Worm (Caenorhabditis elegans): ENCODE results near the gene abu-4.
"Not testable (repeated sequence)": the region's sequence is repeated elsewhere in the genome, so short reads cannot be mapped to it uniquely, and the experiment has no call there.

Gene abu-4

ce11 chrV:2249310-2249709 lies 25.3 kb upstream of the abu-4 start, which contains the start of gene cyp-33C6:
TSS of gene cyp-33C6 (minus strand) at chrV:2249410.
- TF ChIP-seq elt-3 (tag; optimal IDR thresholded peaks at IDR 0.05) (no peak), elt-1 (tag; optimal IDR thresholded peaks at IDR 0.05; ENCODE audit: borderline replicate concordance, insufficient read depth) (no peak), lin-13 (tag; optimal IDR thresholded peaks at IDR 0.05) (no peak), unc-62 (GFP tag; optimal IDR thresholded peaks at IDR 0.05) (no peak), nhr-2 (tag; optimal IDR thresholded peaks at IDR 0.05) (no peak)

- TF ChIP-seq nhr-2 (tag; optimal IDR thresholded peaks at IDR 0.05) (no peak), blmp-1 (tag; optimal IDR thresholded peaks at IDR 0.05) (no peak), cnd-1 (tag; optimal IDR thresholded peaks at IDR 0.05) (no peak), bed-3 (GFP tag; optimal IDR thresholded peaks at IDR 0.05) (no peak), pha-4 (tag; optimal IDR thresholded peaks at IDR 0.05) (no peak), ham-2 (GFP tag; optimal IDR thresholded peaks at IDR 0.05) (no peak), lin-13 (tag; optimal IDR thresholded peaks at IDR 0.05) (no peak), mls-2 (tag; optimal IDR thresholded peaks at IDR 0.05) (no peak), unc-62 (GFP tag; optimal IDR thresholded peaks at IDR 0.05) (no peak), tbx-8 (GFP tag; optimal IDR thresholded peaks at IDR 0.05) (no peak), sptf-1 (tag; optimal IDR thresholded peaks at IDR 0.05) (no peak), lin-32 (GFP tag; optimal IDR thresholded peaks at IDR 0.05) (no peak)
These were observed 24.5 kb upstream of the abu-4 start, which contains the start of gene cyp-33C7 for ce11 chrV:2250126-2250590. TSS of gene cyp-33C7 (plus strand) at chrV:2250540.

DNA sequence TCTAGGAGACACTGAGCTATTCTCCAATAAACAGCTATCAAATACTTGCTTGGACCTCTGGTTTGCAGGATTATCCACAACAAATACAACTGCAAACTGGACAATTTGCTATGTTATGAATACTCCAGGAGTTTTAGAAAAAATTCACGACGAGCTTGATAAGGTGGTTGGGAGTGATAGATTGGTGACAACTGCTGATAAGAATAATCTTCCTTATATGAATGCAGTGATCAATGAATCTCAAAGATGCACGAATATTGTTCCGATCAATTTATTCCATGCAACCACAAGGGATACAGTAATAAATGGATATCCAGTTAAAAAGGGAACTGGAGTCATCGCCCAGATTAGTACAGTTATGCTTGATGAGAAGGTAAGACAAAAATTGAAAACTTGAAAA lies 22.9 kb upstream of the abu-4 start:
- TF ChIP-seq unc-120 (tag; optimal IDR thresholded peaks at IDR 0.05; ENCODE audit: poor library complexity, severe bottlenecking) (no peak), unc-62 (GFP tag; optimal IDR thresholded peaks at IDR 0.05) (no peak)

- TF ChIP-seq sem-2 (GFP tag; optimal IDR thresholded peaks at IDR 0.05) (no peak), ces-1 (GFP tag; optimal IDR thresholded peaks at IDR 0.05) (no peak), drap-1 (GFP tag; optimal IDR thresholded peaks at IDR 0.05) (no peak), snpc-4 (tag; optimal IDR thresholded peaks at IDR 0.05) (no peak)
These were observed 20.0 kb upstream of the abu-4 start, which contains the start of gene str-253 for ce11 chrV:2254553-2255124. TSS of gene str-253 (minus strand) at chrV:2254603.

DNA sequence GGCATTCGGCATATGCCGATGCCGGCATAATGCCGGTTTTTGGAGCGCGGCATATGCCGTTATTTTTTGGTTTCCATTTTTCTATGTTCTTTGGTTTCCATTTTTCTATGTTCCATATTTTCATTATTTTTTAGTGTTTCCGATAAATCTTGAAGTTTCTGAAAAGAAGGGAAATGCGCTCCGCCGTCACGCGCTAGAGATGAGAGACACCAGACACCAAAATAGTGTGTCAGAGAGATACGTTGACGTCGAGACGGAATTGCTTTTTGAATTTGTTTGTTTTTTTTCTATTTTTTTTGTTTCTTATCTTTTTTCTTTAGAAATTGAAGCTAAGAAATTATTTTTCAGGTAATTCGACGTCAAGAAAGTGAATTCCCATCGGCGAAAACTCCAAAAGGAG lies 19.5 kb upstream of the abu-4 start, which contains the start of gene F41B5.1:
Gene F41B5.1, plus strand, starts transcription at position 343 of the 400 bp plus-strand sequence.
- not testable (repeated sequence) for TF ChIP-seq blmp-1, nhr-2, mab-5 (tag; optimal IDR thresholded peaks at IDR 0.05)

ce11 chrV:2259750-2260149 lies 14.9 kb upstream of the abu-4 start, which contains the start of gene nhr-182:
TSS of gene nhr-182 (minus strand) at chrV:2259927.
- TF ChIP-seq tbx-8 (GFP tag; optimal IDR thresholded peaks at IDR 0.05) (no peak), nhr-12 (tag; optimal IDR thresholded peaks at IDR 0.05) (no peak), pha-4 (tag; optimal IDR thresholded peaks at IDR 0.05) (peak; percentile 75), sem-2 (GFP tag; optimal IDR thresholded peaks at IDR 0.05) (no peak)

DNA sequence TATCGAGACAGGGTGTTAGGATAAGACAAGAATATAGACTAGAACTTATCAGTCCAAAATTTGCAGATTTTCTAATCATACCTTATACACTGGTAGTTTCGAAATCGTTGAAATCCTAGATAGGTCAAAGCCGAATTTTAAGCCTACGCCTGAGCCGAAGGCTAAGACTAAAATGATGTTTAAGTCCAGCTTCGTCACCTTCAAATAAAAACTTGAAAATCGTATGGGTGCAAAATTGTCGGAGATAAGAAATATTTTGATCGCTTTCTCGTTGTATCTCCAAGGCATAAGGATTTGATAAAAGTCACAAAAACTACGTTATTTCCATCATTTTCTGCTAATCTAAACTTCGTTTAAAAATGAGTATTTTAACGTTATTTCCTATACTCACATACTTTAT lies 14.0 kb upstream of the abu-4 start, which contains the start of gene F41B5.12:
Gene F41B5.12, plus strand, starts transcription at position 301 of the 400 bp plus-strand sequence.
- no peak for TF ChIP-seq bed-3 (GFP tag; optimal IDR thresholded peaks at IDR 0.05)
- no peak for TF ChIP-seq lsy-2 (tag; optimal IDR thresholded peaks at IDR 0.05)
- no peak for TF ChIP-seq mab-5 (tag; optimal IDR thresholded peaks at IDR 0.05)
- TF ChIP-seq elt-1 (tag; optimal IDR thresholded peaks at IDR 0.05; ENCODE audit: borderline replicate concordance, insufficient read depth): no peak
- no peak for TF ChIP-seq unc-120 (tag; optimal IDR thresholded peaks at IDR 0.05; ENCODE audit: poor library complexity, severe bottlenecking)
- no peak for TF ChIP-seq mls-2 (tag; optimal IDR thresholded peaks at IDR 0.05)
- no peak for TF ChIP-seq M03D4.4 (tag; optimal IDR thresholded peaks at IDR 0.05)
- no peak for TF ChIP-seq cnd-1 (tag; optimal IDR thresholded peaks at IDR 0.05)
- TF ChIP-seq snpc-4 (tag; optimal IDR thresholded peaks at IDR 0.05): no peak
- no peak for TF ChIP-seq ceh-39 (tag; optimal IDR thresholded peaks at IDR 0.05)
- no peak for TF ChIP-seq sem-2 (GFP tag; optimal IDR thresholded peaks at IDR 0.05)
- no peak for TF ChIP-seq sptf-1 (tag; optimal IDR thresholded peaks at IDR 0.05)
- TF ChIP-seq zip-8 (tag; optimal IDR thresholded peaks at IDR 0.05): no peak
- no peak for TF ChIP-seq ceh-83 (GFP tag; optimal IDR thresholded peaks at IDR 0.05)
- no peak for TF ChIP-seq flh-1 (GFP tag; optimal IDR thresholded peaks at IDR 0.05)
- no peak for TF ChIP-seq lin-32 (GFP tag; optimal IDR thresholded peaks at IDR 0.05)
